Worm (Caenorhabditis elegans) whole organism, L1 larva: ENCODE measurements around the gene scly-1.

ENCODE experiments used
- egl-27 ChIP-seq, 2 experiments: fragments of 150-350 bp in 1 of 2; sonication (generic microtip); optimal IDR thresholded peaks; 3 replicates each; lab custom pipeline; 2017 to 2018; ENCODE audit warnings: missing biosample characterization in 2 of 2, missing genetic modification characterization in 2 of 2, missing genetic modification reagents in 2 of 2
- nhr-11 ChIP-seq: fragments of 150-350 bp; optimal IDR thresholded peaks from 2 replicates; lab custom pipeline; 2014; ENCODE audit warnings: missing biosample characterization, missing genetic modification characterization
- ztf-11 ChIP-seq, 2 experiments: sonication (generic microtip); optimal IDR thresholded peaks; 2 replicates each; lab custom pipeline; 2016 to 2017; ENCODE audit warnings: missing genetic modification characterization in 2 of 2, missing biosample characterization in 1 of 2, missing compliant biosample characterization in 1 of 2

DNA sequence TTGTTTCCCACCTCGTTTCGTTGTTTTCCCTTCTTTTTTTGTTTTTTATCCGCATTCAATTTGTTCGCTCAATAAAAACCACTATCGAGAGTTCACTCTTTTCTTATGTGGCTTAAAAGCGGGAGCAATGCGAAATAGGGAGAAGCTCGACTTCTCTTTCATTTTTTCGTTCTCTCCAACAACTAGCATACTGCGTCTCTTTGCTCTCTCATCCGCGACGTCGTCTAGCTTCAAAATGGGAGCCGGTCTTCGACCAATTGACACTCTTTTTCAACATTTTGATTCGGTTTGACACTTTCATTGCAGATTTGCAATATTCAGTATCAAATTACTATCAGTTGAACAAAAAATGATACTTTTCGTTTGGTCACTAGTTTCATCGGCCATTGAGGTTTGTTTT is 7.0 kb downstream of the scly-1 start, which contains the start of gene bpl-1:
- no peak for TF ChIP-seq ztf-11 (tag; optimal IDR thresholded peaks at IDR 0.05; lab: Kevin White, UChicago)
- TF ChIP-seq egl-27 (tag; optimal IDR thresholded peaks at IDR 0.05; lab: Kevin White, UChicago) = no peak
- TF ChIP-seq nhr-11 (tag; lab: Kevin White, UChicago) = no peak
